Fruit fly (Drosophila melanogaster) whole organism, embryonic: ENCODE measurements around the gene Lsp2.
A peak's percentile ranks its signal among the peaks of the same experiment; 100 is the strongest.

Experiments
- CG10321 ChIP-seq: fragments of 200-800 bp; sonication (Bioruptor generic); IDR thresholded peaks from 2 replicates; pipeline ENCODE4 v1.3.6; 2022; ENCODE audit warnings: missing biosample characterization, missing genetic modification characterization
- CG10462 ChIP-seq: fragments of 200-800 bp; sonication (Bioruptor generic); optimal IDR thresholded peaks from 2 replicates; lab custom pipeline; 2016; ENCODE audit warnings: missing biosample characterization, missing genetic modification characterization
- CG10565 ChIP-seq: fragments of 200-800 bp; sonication (Bioruptor generic); optimal IDR thresholded peaks from 3 replicates; lab custom pipeline; 2016; ENCODE audit warnings: missing biosample characterization, mild to moderate bottlenecking, missing genetic modification characterization
- CG11398 ChIP-seq: fragments of 200-800 bp; sonication (Bioruptor generic); optimal IDR thresholded peaks from 2 replicates; lab custom pipeline; 2016; ENCODE audit warnings: missing biosample characterization, missing genetic modification characterization
- CG11456 ChIP-seq: fragments of 200-800 bp; sonication (Bioruptor generic); IDR thresholded peaks from 3 replicates; pipeline ENCODE4 v1.3.6; 2022; ENCODE audit warnings: missing biosample characterization, missing genetic modification characterization
- CG11504 ChIP-seq: fragments of 200-800 bp; sonication (Bioruptor generic); optimal IDR thresholded peaks from 3 replicates; lab custom pipeline; 2019; ENCODE audit warnings: missing biosample characterization, mild to moderate bottlenecking, missing genetic modification characterization, moderate library complexity
- CG15696 ChIP-seq: fragments of 200-800 bp; sonication (Bioruptor generic); optimal IDR thresholded peaks from 2 replicates; lab custom pipeline; 2019; ENCODE audit warnings: missing biosample characterization, mild to moderate bottlenecking, missing genetic modification characterization, moderate library complexity
- CG1602 ChIP-seq: fragments of 200-800 bp; sonication (Bioruptor generic); optimal IDR thresholded peaks from 3 replicates; lab custom pipeline; 2016; ENCODE audit warnings: missing biosample characterization, missing genetic modification characterization
- CG17186 ChIP-seq: fragments of 200-800 bp; sonication (Bioruptor generic); optimal IDR thresholded peaks from 3 replicates; lab custom pipeline; 2017; ENCODE audit warnings: missing biosample characterization, missing genetic modification reagents, missing genetic modification characterization
- CG17829 ChIP-seq: fragments of 200-800 bp; optimal IDR thresholded peaks from 2 replicates; lab custom pipeline; 2019; ENCODE audit warnings: missing biosample characterization, mild to moderate bottlenecking, missing genetic modification characterization, moderate library complexity
- CG2129 ChIP-seq: fragments of 200-800 bp; sonication (Bioruptor generic); IDR thresholded peaks from 2 replicates; pipeline ENCODE4 v1.3.6; 2022; ENCODE audit warnings: missing biosample characterization, missing genetic modification characterization; ENCODE audit not compliant: partially characterized antibody
- CG30431 ChIP-seq: fragments of 200-800 bp; sonication (Bioruptor generic); optimal IDR thresholded peaks from 2 replicates; lab custom pipeline; 2017; ENCODE audit warnings: missing biosample characterization, missing genetic modification characterization
- CG31365 ChIP-seq: fragments of 200-800 bp; sonication (Bioruptor generic); optimal IDR thresholded peaks from 2 replicates; lab custom pipeline; 2018; ENCODE audit warnings: missing biosample characterization, mild to moderate bottlenecking, missing genetic modification characterization
- CG3163 ChIP-seq: fragments of 200-800 bp; sonication (Bioruptor generic); optimal IDR thresholded peaks from 3 replicates; lab custom pipeline; 2016; ENCODE audit warnings: missing biosample characterization, missing genetic modification characterization
- CG3995 ChIP-seq: fragments of 200-800 bp; sonication (Bioruptor generic); optimal IDR thresholded peaks from 3 replicates; lab custom pipeline; 2016; ENCODE audit warnings: missing biosample characterization, missing genetic modification characterization
- CG4360 ChIP-seq: fragments of 200-800 bp; sonication (Bioruptor generic); IDR thresholded peaks from 2 replicates; pipeline ENCODE4 v1.3.6; 2022; ENCODE audit warnings: missing biosample characterization, missing genetic modification characterization
- CG9932 ChIP-seq: fragments of 200-800 bp; sonication (Bioruptor generic); IDR thresholded peaks from 2 replicates; pipeline ENCODE4 v1.3.6; 2022; ENCODE audit warnings: missing biosample characterization, missing genetic modification characterization
- CkIIα-i1 ChIP-seq: fragments of 200-800 bp; sonication (Bioruptor generic); IDR thresholded peaks from 2 replicates; pipeline ENCODE4 v1.3.6; 2022; ENCODE audit warnings: missing biosample characterization, missing genetic modification characterization
- Dip2 ChIP-seq: fragments of 200-800 bp; sonication (Bioruptor generic); IDR thresholded peaks from 2 replicates; pipeline ENCODE4 v1.3.6; 2022; ENCODE audit warnings: missing biosample characterization, missing genetic modification characterization
- E2f1 ChIP-seq: fragments of 200-800 bp; sonication (Bioruptor generic); IDR thresholded peaks from 2 replicates; pipeline ENCODE4 v1.3.6; 2022; ENCODE audit warnings: missing biosample characterization, missing genetic modification characterization
- E2f2 ChIP-seq: fragments of 200-800 bp; sonication (Bioruptor generic); IDR thresholded peaks from 2 replicates; pipeline ENCODE4 v1.3.6; 2022; ENCODE audit warnings: missing biosample characterization, missing genetic modification characterization
- Fer3 ChIP-seq: fragments of 200-800 bp; sonication (Bioruptor generic); optimal IDR thresholded peaks from 2 replicates; lab custom pipeline; 2018; ENCODE audit warnings: missing biosample characterization, mild to moderate bottlenecking, missing genetic modification characterization, moderate library complexity
- Mad ChIP-seq: fragments of 200-800 bp; sonication (Bioruptor generic); optimal IDR thresholded peaks from 2 replicates; lab custom pipeline; 2016; ENCODE audit warnings: missing biosample characterization, missing genetic modification characterization
- Med ChIP-seq: fragments of 200-800 bp; sonication (Bioruptor generic); peaks from one replicate; lab custom pipeline; 2016; ENCODE audit warnings: missing biosample characterization, missing genetic modification characterization, mild to moderate bottlenecking, inconsistent platforms, moderate library complexity
- NC2α ChIP-seq: fragments of 200-800 bp; sonication (Bioruptor generic); optimal IDR thresholded peaks from 2 replicates; lab custom pipeline; 2016; ENCODE audit warnings: missing biosample characterization, missing genetic modification characterization
- Ptx1 ChIP-seq: fragments of 200-800 bp; sonication (Bioruptor generic); IDR thresholded peaks from 2 replicates; pipeline ENCODE4 v1.3.6; 2022; ENCODE audit warnings: missing biosample characterization, missing genetic modification characterization
- Sry-δ ChIP-seq: fragments of 200-800 bp; sonication (Bioruptor generic); optimal IDR thresholded peaks from 2 replicates; lab custom pipeline; 2016; ENCODE audit warnings: missing biosample characterization, missing genetic modification characterization
- Xrp1 ChIP-seq: fragments of 200-800 bp; sonication (Bioruptor generic); IDR thresholded peaks from 2 replicates; pipeline ENCODE4 v1.3.6; 2022; ENCODE audit warnings: missing biosample characterization, missing genetic modification characterization
- al ChIP-seq: fragments of 200-800 bp; sonication (Bioruptor generic); IDR thresholded peaks from 2 replicates; pipeline ENCODE4 v1.3.6; 2022; ENCODE audit warnings: missing biosample characterization, missing genetic modification characterization
- aop ChIP-seq: fragments of 200-800 bp; sonication (Bioruptor generic); IDR thresholded peaks from 2 replicates; pipeline ENCODE4 v1.3.6; 2022; ENCODE audit warnings: missing biosample characterization, missing genetic modification characterization
- ash1 ChIP-seq: fragments of 200-800 bp; sonication (Bioruptor generic); optimal IDR thresholded peaks from 2 replicates; lab custom pipeline; 2018; ENCODE audit warnings: missing biosample characterization, mild to moderate bottlenecking, missing genetic modification characterization
- bigmax ChIP-seq: fragments of 200-800 bp; sonication (Bioruptor generic); optimal IDR thresholded peaks from 2 replicates; lab custom pipeline; 2018; ENCODE audit warnings: missing biosample characterization, mild to moderate bottlenecking, missing genetic modification characterization
- caup ChIP-seq: fragments of 200-800 bp; sonication (Bioruptor generic); optimal IDR thresholded peaks from 3 replicates; lab custom pipeline; 2017; ENCODE audit warnings: missing biosample characterization, mild to moderate bottlenecking, missing genetic modification characterization, moderate library complexity; ENCODE audit not compliant: severe bottlenecking
- cg ChIP-seq: fragments of 200-800 bp; sonication (Bioruptor generic); optimal IDR thresholded peaks from 3 replicates; lab custom pipeline; 2019; ENCODE audit warnings: missing biosample characterization, mild to moderate bottlenecking, missing genetic modification characterization, moderate library complexity
- cwo ChIP-seq: fragments of 200-800 bp; sonication (Bioruptor generic); optimal IDR thresholded peaks from 3 replicates; lab custom pipeline; 2017; ENCODE audit warnings: missing biosample characterization, missing genetic modification characterization, mild to moderate bottlenecking, moderate library complexity, missing genetic modification reagents
- fd96Cb ChIP-seq: fragments of 200-800 bp; sonication (Bioruptor generic); optimal IDR thresholded peaks from 2 replicates; lab custom pipeline; 2018; ENCODE audit warnings: missing biosample characterization, mild to moderate bottlenecking, missing genetic modification characterization, moderate library complexity
- gem ChIP-seq: fragments of 200-800 bp; sonication (Bioruptor generic); optimal IDR thresholded peaks from 2 replicates; lab custom pipeline; 2019; ENCODE audit warnings: missing biosample characterization, mild to moderate bottlenecking, missing genetic modification characterization, moderate library complexity
- jing ChIP-seq: fragments of 200-800 bp; sonication (Bioruptor generic); optimal IDR thresholded peaks from 2 replicates; lab custom pipeline; 2018; ENCODE audit warnings: missing biosample characterization, mild to moderate bottlenecking, missing genetic modification characterization
- jumu ChIP-seq: fragments of 200-800 bp; sonication (Bioruptor generic); optimal IDR thresholded peaks from 3 replicates; lab custom pipeline; 2016; ENCODE audit warnings: missing biosample characterization, missing genetic modification characterization
- lbe ChIP-seq: fragments of 200-800 bp; sonication (Bioruptor generic); optimal IDR thresholded peaks from 2 replicates; lab custom pipeline; 2016; ENCODE audit warnings: missing biosample characterization, mild to moderate bottlenecking, missing genetic modification characterization
- lola ChIP-seq, 3 experiments: fragments of >200 bp in 2 of 3; fragments of 200-800 bp in 1 of 3; sonication (Bioruptor generic) in 1 of 3; optimal IDR thresholded peaks; 2 replicates each; lab custom pipeline; 2017 to 2019; ENCODE audit warnings: missing biosample characterization in 3 of 3, missing genetic modification characterization in 3 of 3, mild to moderate bottlenecking in 1 of 3, moderate library complexity in 1 of 3
- nmo ChIP-seq: fragments of 200-800 bp; sonication (Bioruptor generic); optimal IDR thresholded peaks from 2 replicates; lab custom pipeline; 2018; ENCODE audit warnings: missing biosample characterization, mild to moderate bottlenecking, missing genetic modification characterization, moderate library complexity
- odd ChIP-seq: fragments of 200-800 bp; sonication (Bioruptor generic); optimal IDR thresholded peaks from 2 replicates; lab custom pipeline; 2017; ENCODE audit warnings: missing biosample characterization, mild to moderate bottlenecking, missing genetic modification characterization
- pum ChIP-seq: fragments of 200-800 bp; sonication (Bioruptor generic); optimal IDR thresholded peaks from 2 replicates; lab custom pipeline; 2016; ENCODE audit warnings: missing biosample characterization, missing genetic modification characterization
- scrt ChIP-seq: fragments of 200-800 bp; sonication (Bioruptor generic); optimal IDR thresholded peaks from 2 replicates; lab custom pipeline; 2018; ENCODE audit warnings: missing biosample characterization, mild to moderate bottlenecking, missing genetic modification characterization, moderate library complexity
- sens ChIP-seq: fragments of 200-800 bp; sonication (Bioruptor generic); peaks from one replicate; lab custom pipeline; 2016; ENCODE audit warnings: missing biosample characterization, missing genetic modification characterization
- stc ChIP-seq: fragments of 200-800 bp; sonication (Bioruptor generic); IDR thresholded peaks from 2 replicates; pipeline ENCODE4 v1.3.6; 2022; ENCODE audit warnings: missing biosample characterization, missing genetic modification characterization
- tio ChIP-seq: fragments of 200-800 bp; sonication (Bioruptor generic); optimal IDR thresholded peaks from 2 replicates; lab custom pipeline; 2017; ENCODE audit warnings: missing biosample characterization, missing genetic modification characterization, inconsistent platforms
- vfl ChIP-seq: fragments of 200-800 bp; sonication (Bioruptor generic); optimal IDR thresholded peaks from 2 replicates; lab custom pipeline; 2016; ENCODE audit warnings: missing biosample characterization, missing genetic modification characterization
- vnd ChIP-seq: fragments of 200-800 bp; sonication (Bioruptor generic); IDR thresholded peaks from 3 replicates; pipeline ENCODE4 v1.3.6; 2022; ENCODE audit warnings: missing biosample characterization, missing genetic modification characterization; ENCODE audit not compliant: partially characterized antibody
- wdn ChIP-seq: fragments of 200-800 bp; sonication (Bioruptor generic); IDR thresholded peaks from 2 replicates; pipeline ENCODE4 v1.3.6; 2022; ENCODE audit warnings: missing biosample characterization, missing genetic modification characterization
- zen ChIP-seq: fragments of 200-800 bp; sonication (Bioruptor generic); optimal IDR thresholded peaks from 3 replicates; lab custom pipeline; 2018; ENCODE audit warnings: missing biosample characterization, mild to moderate bottlenecking, missing genetic modification characterization, moderate library complexity

Gene Lsp2

DNA sequence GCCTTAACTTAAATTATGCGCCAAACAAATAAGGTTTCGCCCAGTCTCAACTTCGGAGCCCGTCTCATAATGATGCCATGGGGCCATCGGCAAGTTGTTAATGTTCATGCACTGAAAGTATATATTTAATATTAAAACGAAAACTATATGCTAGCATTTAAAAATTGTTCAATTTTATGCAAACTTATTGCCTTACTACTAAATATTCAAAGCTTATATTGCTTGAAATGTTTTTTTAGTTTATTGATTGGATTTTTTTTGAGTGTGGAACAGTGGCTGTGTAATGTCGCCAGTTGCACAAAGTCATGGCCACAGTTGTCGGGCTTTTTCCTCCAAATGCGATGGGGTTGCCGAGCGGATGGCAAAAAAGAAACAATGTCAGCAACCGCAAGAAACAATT, 15.0 kb upstream of the Lsp2 start (continued):
- TF ChIP-seq vnd (GFP tag; lab: Robert Waterston, UW) (no peak), Ptx1 (GFP tag; lab: Robert Waterston, UW) (0 out of 2 replicates have a peak, but pooled peaks have one; percentile 25), tio (GFP tag; lab: Kevin White, UChicago) (no peak), sens (GFP tag; lab: Kevin White, UChicago) (peak; percentile 73), Dip2 (no peak), CG2129 (GFP tag; lab: Robert Waterston, UW) (no peak), CG11456 (GFP tag; lab: Robert Waterston, UW) (no peak), odd (GFP tag; lab: Kevin White, UChicago) (no peak), CG15696 (tag; lab: Kevin White, UChicago) (no peak), CG10565 (GFP tag; lab: Kevin White, UChicago) (no peak), Med (GFP tag; lab: Kevin White, UChicago) (peak; percentile 46), Fer3 (tag; lab: Kevin White, UChicago) (no peak), CG17186 (GFP tag; lab: Kevin White, UChicago) (no peak), Mad (GFP tag; lab: Kevin White, UChicago) (no peak), CG10462 (no peak), CG4360 (0 out of 2 replicates have a peak, but pooled peaks have one; percentile 14), CG1602 (GFP tag; lab: Kevin White, UChicago) (no peak), vfl (GFP tag; lab: Kevin White, UChicago) (no peak), nmo (GFP tag; lab: Kevin White, UChicago) (no peak), lbe (GFP tag; lab: Kevin White, UChicago) (peak; percentile 34), E2f1 (peak; percentile 12; the same call in 1 of the 2 replicates), jing (no peak), zen (tag; lab: Kevin White, UChicago) (no peak), wdn (no peak), CG3995 (no peak), CG10321 (GFP tag; lab: Robert Waterston, UW) (no peak), pum (GFP tag; lab: Kevin White, UChicago) (no peak), CG30431 (GFP tag; lab: Kevin White, UChicago) (no peak), E2f2 (GFP tag; lab: Robert Waterston, UW) (0 out of 2 replicates have a peak, but pooled peaks have one; percentile 29), cwo (GFP tag; lab: Kevin White, UChicago) (no peak), CG31365 (tag; lab: Kevin White, UChicago) (no peak), NC2α (GFP tag; lab: Kevin White, UChicago) (no peak), aop (GFP tag; lab: Robert Waterston, UW) (no peak), ash1 (GFP tag; lab: Kevin White, UChicago) (no peak), CG11504 (tag; lab: Kevin White, UChicago) (peak; percentile 32), gem (peak; percentile 33), Sry-δ (GFP tag; lab: Kevin White, UChicago) (no peak), CG17829 (tag; lab: Kevin White, UChicago) (peak; percentile 12), CG9932 (GFP tag; lab: Robert Waterston, UW) (no peak), Xrp1 (GFP tag; lab: Robert Waterston, UW) (peak; percentile 44; the same call in 1 of the 2 replicates), bigmax (no peak), jumu (GFP tag; lab: Kevin White, UChicago) (no peak), CG3163 (no peak), caup (no peak), stc (GFP tag; lab: Robert Waterston, UW) (no peak), al (no peak), CG11398 (no peak), scrt (GFP tag; lab: Kevin White, UChicago) (no peak), cg (no peak), CkIIα-i1 (GFP tag; lab: Robert Waterston, UW) (no peak), lola (GFP tag; optimal IDR thresholded peaks at IDR 0.05; lab: Kevin White, UChicago) (no peak), fd96Cb (tag; lab: Kevin White, UChicago) (peak; percentile 34)
